Worm (Caenorhabditis elegans) whole organism, late embryonic: ENCODE measurements around the gene F36H1.3.

Source experiments
- C08G9.2 ChIP-seq: sonication (generic microtip); optimal IDR thresholded peaks from 2 replicates; lab custom pipeline; 2016; ENCODE audit warnings: mild to moderate bottlenecking, missing genetic modification characterization, moderate library complexity, missing compliant biosample characterization
- F13H6.1 ChIP-seq: sonication (generic microtip); optimal IDR thresholded peaks from 2 replicates; lab custom pipeline; 2016; ENCODE audit warnings: missing genetic modification characterization, missing compliant biosample characterization
- ceh-19 ChIP-seq: fragments of 200-800 bp; sonication (Bioruptor generic); optimal IDR thresholded peaks from 2 replicates; lab custom pipeline; 2018; ENCODE audit warnings: mild to moderate bottlenecking, missing genetic modification characterization, missing compliant biosample characterization
- ceh-22 ChIP-seq: sonication (generic microtip); optimal IDR thresholded peaks from 2 replicates; lab custom pipeline; 2017; ENCODE audit warnings: missing biosample characterization, missing genetic modification characterization
- ceh-34 ChIP-seq: sonication (generic microtip); optimal IDR thresholded peaks from 2 replicates; lab custom pipeline; 2016; ENCODE audit warnings: mild to moderate bottlenecking, missing genetic modification characterization, missing compliant biosample characterization
- ceh-6 ChIP-seq: fragments of 200-800 bp; sonication (Bioruptor generic); optimal IDR thresholded peaks from 2 replicates; lab custom pipeline; 2018; ENCODE audit warnings: mild to moderate bottlenecking, missing genetic modification characterization, missing compliant biosample characterization
- fkh-6 ChIP-seq: sonication (generic microtip); optimal IDR thresholded peaks from 2 replicates; lab custom pipeline; 2016; ENCODE audit warnings: missing genetic modification characterization, missing compliant biosample characterization
- hlh-30 ChIP-seq: sonication (generic microtip); optimal IDR thresholded peaks from 2 replicates; lab custom pipeline; 2017; ENCODE audit warnings: antibody characterized with exemption, missing genetic modification characterization, missing compliant biosample characterization; ENCODE audit not compliant: insufficient read depth
- lin-11 ChIP-seq: fragments of 200-800 bp; sonication (Bioruptor generic); optimal IDR thresholded peaks from 2 replicates; lab custom pipeline; 2018; ENCODE audit warnings: mild to moderate bottlenecking, missing genetic modification characterization, missing compliant biosample characterization
- nhr-11 ChIP-seq: fragments of 150-350 bp; optimal IDR thresholded peaks from 2 replicates; lab custom pipeline; 2014; ENCODE audit warnings: missing biosample characterization, missing genetic modification characterization
- syd-9 ChIP-seq: sonication (generic microtip); optimal IDR thresholded peaks from 2 replicates; lab custom pipeline; 2016; ENCODE audit warnings: mild to moderate bottlenecking, missing genetic modification characterization, moderate library complexity, missing compliant biosample characterization
- unc-3 ChIP-seq, 2 experiments: fragments of 200-800 bp in 1 of 2; sonication (Bioruptor generic) in 1 of 2; sonication (generic microtip) in 1 of 2; conservative IDR thresholded peaks in 1 of 2; optimal IDR thresholded peaks in 1 of 2; 2 replicates each; pipeline versions ENCODE4 v1.3.6 to Lab custom; 2016 to 2022; ENCODE audit warnings: missing compliant biosample characterization in 2 of 2, missing genetic modification characterization in 2 of 2, missing genetic modification reagents in 1 of 2

The F36H1.3 gene

DNA sequence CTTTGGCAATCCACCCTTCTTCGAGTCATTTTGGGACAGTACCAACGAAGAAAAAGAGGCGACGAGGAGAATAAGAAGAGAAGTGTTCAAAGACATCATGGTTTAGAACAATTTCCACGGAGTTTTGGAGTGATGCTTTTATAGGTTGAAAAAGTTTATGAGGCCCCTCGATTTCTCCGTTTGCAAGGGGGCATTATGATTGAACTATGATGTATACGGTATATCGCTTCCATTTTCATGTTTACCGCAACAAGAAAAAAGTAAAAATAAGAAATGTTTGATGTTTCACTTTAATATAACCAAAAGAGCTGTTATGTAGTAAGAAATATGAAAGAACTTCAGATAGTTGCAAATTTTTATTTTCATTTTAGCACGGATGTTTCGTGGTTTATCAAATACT is 51.5 kb downstream of the F36H1.3 start, which contains the start of gene srlf-18:
Gene srlf-18, minus strand, starts transcription at position 101 of the 400 bp plus-strand sequence.
- no peak for TF ChIP-seq nhr-11 (tag; lab: Kevin White, UChicago)
- TF ChIP-seq ceh-6 (GFP tag; lab: Kevin White, UChicago), result no peak
- no peak for TF ChIP-seq ceh-34 (tag; lab: Kevin White, UChicago)
- no peak for TF ChIP-seq lin-11 (tag; lab: Kevin White, UChicago)
- TF ChIP-seq hlh-30 (tag; lab: Kevin White, UChicago), result no peak
- no peak for TF ChIP-seq ceh-22 (tag; lab: Kevin White, UChicago)
- TF ChIP-seq fkh-6 (tag; lab: Kevin White, UChicago), result no peak
- no peak for TF ChIP-seq syd-9 (tag; lab: Kevin White, UChicago)
- no peak for TF ChIP-seq unc-3 (GFP tag; conservative IDR thresholded peaks at IDR 0.05; lab: Robert Waterston, UW)
- no peak for TF ChIP-seq unc-3 (tag; optimal IDR thresholded peaks at IDR 0.05; lab: Kevin White, UChicago)
- no peak for TF ChIP-seq F13H6.1 (tag; lab: Kevin White, UChicago)
- no peak for TF ChIP-seq ceh-19 (GFP tag; lab: Kevin White, UChicago)
- TF ChIP-seq C08G9.2, result no peak
- TF ChIP-seq, all 69 proteins: peak for 0
